Worm (Caenorhabditis elegans): ENCODE results near the gene srg-5.

DNA sequence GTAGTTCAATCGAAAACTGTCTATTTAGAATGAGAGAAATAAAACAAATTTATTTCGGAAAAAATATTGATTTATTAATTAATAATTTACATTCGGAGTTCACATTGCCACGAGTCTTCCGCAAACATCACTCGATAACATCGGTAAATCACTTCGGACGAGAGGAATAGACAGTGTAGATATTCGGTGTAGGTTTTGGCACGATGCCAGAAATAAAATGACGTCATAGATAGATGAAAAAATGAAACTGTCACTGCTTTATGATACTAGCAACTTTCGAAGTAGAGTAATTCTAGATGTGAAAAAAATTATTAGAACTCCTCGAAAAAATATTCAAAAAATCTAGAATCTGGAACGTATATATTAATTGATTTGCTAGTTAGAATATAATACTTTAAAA is 15.1 kb upstream of the srg-5 start:
- TF ChIP-seq mls-2 (tag; optimal IDR thresholded peaks at IDR 0.05) (no peak), unc-39 (tag; optimal IDR thresholded peaks at IDR 0.05) (no peak), pha-4 (tag; optimal IDR thresholded peaks at IDR 0.05) (no peak), bed-3 (GFP tag; optimal IDR thresholded peaks at IDR 0.05) (no peak), ham-2 (GFP tag; optimal IDR thresholded peaks at IDR 0.05) (no peak), hlh-1 (tag; optimal IDR thresholded peaks at IDR 0.05) (no peak), nhr-12 (tag; optimal IDR thresholded peaks at IDR 0.05) (no peak), flh-1 (GFP tag; optimal IDR thresholded peaks at IDR 0.05) (no peak), nhr-237 (tag; optimal IDR thresholded peaks at IDR 0.05) (no peak), ztf-11 (tag; optimal IDR thresholded peaks at IDR 0.05) (no peak), cnd-1 (tag; optimal IDR thresholded peaks at IDR 0.05) (no peak), lsy-2 (tag; optimal IDR thresholded peaks at IDR 0.05) (no peak), unc-62 (GFP tag; optimal IDR thresholded peaks at IDR 0.05) (no peak)

Measured in whole organism, mixed stage, embryonic.